Worm (Caenorhabditis elegans) whole organism, L4 larva: Measurements from ENCODE around the gene R08C7.1.

Source experiments
- ZK546.5 ChIP-seq, 2 experiments: sonication (generic microtip); optimal IDR thresholded peaks; 2 replicates each; lab custom pipeline; 2017; ENCODE audit warnings: missing biosample characterization in 2 of 2, missing genetic modification characterization in 2 of 2
- nhr-237 ChIP-seq: sonication (generic microtip); optimal IDR thresholded peaks from 2 replicates; lab custom pipeline; 2017; ENCODE audit warnings: missing biosample characterization, missing genetic modification characterization
- nhr-25 ChIP-seq: sonication (generic microtip); optimal IDR thresholded peaks from 2 replicates; lab custom pipeline; 2017; ENCODE audit warnings: missing genetic modification characterization, mild to moderate bottlenecking, missing compliant biosample characterization, antibody characterized with exemption, moderate library complexity, borderline replicate concordance; ENCODE audit not compliant: insufficient read depth

DNA sequence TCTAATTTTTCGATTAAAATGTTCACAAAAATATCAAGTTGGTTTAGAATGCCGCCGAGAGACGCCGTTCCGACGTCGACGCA lies 4.6 kb upstream of the R08C7.1 start, which contains the start of gene chat-1:
- TF ChIP-seq ZK546.5 (tag; optimal IDR thresholded peaks at IDR 0.05; lab: Kevin White, UChicago): no peak
- no peak for TF ChIP-seq nhr-237 (tag; lab: Kevin White, UChicago)
- TF ChIP-seq nhr-25 (tag; lab: Kevin White, UChicago): no peak
